Worm (Caenorhabditis elegans) whole organism, midembryonic: ENCODE measurements around the gene gtf-2H3.

Experiments
- cog-1 ChIP-seq: sonication (generic microtip); optimal IDR thresholded peaks from 2 replicates; lab custom pipeline; 2016; ENCODE audit warnings: missing genetic modification characterization, missing compliant biosample characterization
- flt-1 ChIP-seq: fragments of 200-800 bp; sonication (Bioruptor generic); IDR thresholded peaks from 2 replicates; pipeline ENCODE4 v1.3.6; 2022; ENCODE audit warnings: missing genetic modification characterization, missing compliant biosample characterization
- med-1 ChIP-seq: sonication (generic microtip); optimal IDR thresholded peaks from 2 replicates; lab custom pipeline; 2017; ENCODE audit warnings: missing genetic modification characterization, mild to moderate bottlenecking, missing compliant biosample characterization, antibody characterized with exemption, missing genetic modification reagents; ENCODE audit not compliant: insufficient read depth
- ztf-23 ChIP-seq: fragments of 200-800 bp; sonication (Bioruptor generic); IDR thresholded peaks from 2 replicates; pipeline ENCODE4 v1.3.6; 2022; ENCODE audit warnings: missing genetic modification reagents, missing genetic modification characterization, missing compliant biosample characterization

DNA sequence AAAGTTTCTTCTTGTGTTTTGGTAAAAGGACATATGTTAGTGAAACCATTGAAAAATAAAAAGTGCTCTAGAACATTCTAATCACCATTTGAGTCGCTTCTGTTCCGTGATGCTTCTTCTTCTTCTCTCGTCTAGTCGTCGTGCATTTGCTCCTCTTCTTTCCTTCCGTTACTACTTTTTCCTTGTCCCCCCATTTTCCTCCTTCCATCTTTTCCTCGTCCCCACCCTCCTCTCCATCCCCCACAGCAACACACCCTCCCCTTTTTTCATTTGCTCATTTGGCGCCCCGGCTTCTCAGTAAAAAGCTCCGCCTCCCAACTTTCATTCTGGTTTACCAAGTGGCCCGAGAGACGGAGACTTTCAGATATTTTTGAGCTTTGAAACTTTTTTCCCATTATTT lies 31.8 kb upstream of the gtf-2H3 start:
- TF ChIP-seq flt-1 (GFP tag; lab: Robert Waterston, UW) (no peak), cog-1 (tag; lab: Kevin White, UChicago) (no peak), med-1 (GFP tag; lab: Kevin White, UChicago) (no peak), ztf-23 (GFP tag; lab: Robert Waterston, UW) (0 out of 2 replicates have a peak, but pooled peaks have one; percentile 47)
